Worm (Caenorhabditis elegans) whole organism, midembryonic: ENCODE data around the gene spp-19.

Source experiments
- T22C8.4 ChIP-seq: fragments of 200-800 bp; sonication (Bioruptor generic); IDR thresholded peaks from 2 replicates; pipeline ENCODE4 v1.3.6; 2022; ENCODE audit warnings: missing genetic modification characterization, missing compliant biosample characterization
- flt-1 ChIP-seq: fragments of 200-800 bp; sonication (Bioruptor generic); IDR thresholded peaks from 2 replicates; pipeline ENCODE4 v1.3.6; 2022; ENCODE audit warnings: missing genetic modification characterization, missing compliant biosample characterization
- klf-2 ChIP-seq: fragments of 200-800 bp; sonication (Bioruptor generic); conservative IDR thresholded peaks from 2 replicates; pipeline ENCODE4 v1.3.6; 2022; ENCODE audit warnings: missing genetic modification reagents, missing genetic modification characterization, missing compliant biosample characterization
- med-1 ChIP-seq: sonication (generic microtip); optimal IDR thresholded peaks from 2 replicates; lab custom pipeline; 2017; ENCODE audit warnings: missing genetic modification characterization, mild to moderate bottlenecking, missing compliant biosample characterization, antibody characterized with exemption, missing genetic modification reagents; ENCODE audit not compliant: insufficient read depth
- ref-1 ChIP-seq: fragments of 200-800 bp; sonication (Bioruptor generic); conservative IDR thresholded peaks from 2 replicates; pipeline ENCODE4 v1.3.6; 2022; ENCODE audit warnings: missing genetic modification reagents, missing genetic modification characterization, missing compliant biosample characterization
- tab-1 ChIP-seq: fragments of 200-800 bp; sonication (Bioruptor generic); IDR thresholded peaks from 2 replicates; pipeline ENCODE4 v1.3.6; 2022; ENCODE audit warnings: missing genetic modification characterization, missing compliant biosample characterization
- ztf-23 ChIP-seq: fragments of 200-800 bp; sonication (Bioruptor generic); IDR thresholded peaks from 2 replicates; pipeline ENCODE4 v1.3.6; 2022; ENCODE audit warnings: missing genetic modification reagents, missing genetic modification characterization, missing compliant biosample characterization
- ztf-29 ChIP-seq: fragments of 200-800 bp; sonication (Bioruptor generic); IDR thresholded peaks from 2 replicates; pipeline ENCODE4 v1.3.6; 2022; ENCODE audit warnings: missing genetic modification reagents, missing genetic modification characterization, missing compliant biosample characterization

DNA sequence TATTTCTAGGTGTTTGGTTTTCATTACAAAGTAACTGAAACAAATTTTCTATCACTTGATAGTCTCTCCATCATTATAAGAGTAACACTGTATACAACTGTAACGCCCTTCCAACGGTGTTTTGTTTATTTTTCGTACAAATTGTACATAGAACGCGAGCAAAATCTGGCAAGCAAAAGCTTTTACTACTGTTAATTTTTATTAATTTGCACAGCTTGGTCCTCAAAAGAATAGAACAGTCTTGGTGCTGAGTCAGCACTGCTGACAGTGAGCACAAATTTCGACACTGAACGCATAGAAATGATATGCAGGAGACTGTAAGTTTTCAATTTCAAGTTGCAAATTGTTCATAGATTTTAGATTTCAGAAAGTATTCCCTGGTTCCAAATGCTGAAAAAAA is 28.8 kb upstream of the spp-19 start, which contains the start of gene ZK1055.2:
- TF ChIP-seq T22C8.4 (no peak), ztf-23 (GFP tag; lab: Robert Waterston, UW) (no peak), med-1 (GFP tag; lab: Kevin White, UChicago) (no peak), flt-1 (GFP tag; lab: Robert Waterston, UW) (no peak), klf-2 (no peak), tab-1 (GFP tag; lab: Robert Waterston, UW) (no peak), ztf-29 (GFP tag; lab: Robert Waterston, UW) (no peak), ref-1 (GFP tag; lab: Robert Waterston, UW) (no peak)
